Worm (Caenorhabditis elegans): ENCODE results near the gene ZK632.10.
A peak's percentile ranks its signal among the peaks of the same experiment; 100 is the strongest.

ZK632.10 gene

ce11 chrIII:9827163-9827951 lies at the start of gene ZK632.10, which contains the start of gene ZK632.11:
Gene ZK632.10, minus strand, starts transcription at chrIII:9827722.
Gene ZK632.11, plus strand, starts transcription at chrIII:9827915.
- peak; percentile 9 for TF ChIP-seq nhr-237 (tag; optimal IDR thresholded peaks at IDR 0.05)
- no peak for TF ChIP-seq mls-2 (tag; optimal IDR thresholded peaks at IDR 0.05)
- peak; percentile 4 for TF ChIP-seq mep-1 (tag; optimal IDR thresholded peaks at IDR 0.05)
- no peak for TF ChIP-seq cnd-1 (tag; optimal IDR thresholded peaks at IDR 0.05)
- TF ChIP-seq lsy-2 (tag; optimal IDR thresholded peaks at IDR 0.05): peak; percentile 96
- TF ChIP-seq zip-8 (tag; optimal IDR thresholded peaks at IDR 0.05): peak; percentile 38
- peak; percentile 61 for TF ChIP-seq ces-1 (GFP tag; optimal IDR thresholded peaks at IDR 0.05)
- peak; percentile 76 for TF ChIP-seq pha-4 (tag; optimal IDR thresholded peaks at IDR 0.05)

- no peak for TF ChIP-seq ceh-43 (GFP tag; optimal IDR thresholded peaks at IDR 0.05)
Observed at ce11 chrIII:9876951-9877350, 49.4 kb upstream of the ZK632.10 start, which contains the start of gene ZK757.10. Gene ZK757.10, plus strand, starts transcription at chrIII:9877251.

DNA sequence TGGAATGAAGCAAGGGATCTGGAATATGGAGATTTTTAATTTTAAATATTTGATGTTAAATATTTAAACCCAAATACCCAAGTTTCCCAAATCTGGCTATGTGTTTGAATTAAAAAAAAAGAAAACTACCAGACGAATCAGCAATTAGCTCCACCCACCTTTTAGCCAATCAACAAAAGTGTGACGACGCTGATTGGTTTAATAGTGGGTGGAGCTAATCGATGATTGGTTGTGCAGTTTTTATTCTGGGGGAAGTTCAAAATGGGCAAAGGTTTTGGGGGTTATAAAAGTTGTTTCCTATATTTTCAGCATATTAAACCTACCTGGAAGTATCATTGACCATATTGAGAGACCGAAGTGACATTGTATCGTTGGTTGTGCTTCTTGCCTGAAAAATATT lies 47.0 kb upstream of the ZK632.10 start:
- TF ChIP-seq ceh-43 (GFP tag; optimal IDR thresholded peaks at IDR 0.05) (no peak), unc-39 (tag; optimal IDR thresholded peaks at IDR 0.05) (no peak), nhr-76 (tag; optimal IDR thresholded peaks at IDR 0.05) (no peak), lin-32 (GFP tag; optimal IDR thresholded peaks at IDR 0.05) (no peak), mep-1 (tag; optimal IDR thresholded peaks at IDR 0.05) (no peak), nhr-12 (tag; optimal IDR thresholded peaks at IDR 0.05) (no peak), drap-1 (GFP tag; optimal IDR thresholded peaks at IDR 0.05) (no peak), hlh-1 (tag; optimal IDR thresholded peaks at IDR 0.05) (no peak), pha-4 (tag; optimal IDR thresholded peaks at IDR 0.05) (no peak), nhr-237 (tag; optimal IDR thresholded peaks at IDR 0.05) (no peak), M03D4.4 (tag; optimal IDR thresholded peaks at IDR 0.05) (no peak), unc-120 (tag; optimal IDR thresholded peaks at IDR 0.05; ENCODE audit: poor library complexity, severe bottlenecking) (no peak), lin-13 (tag; optimal IDR thresholded peaks at IDR 0.05) (no peak), mls-2 (tag; optimal IDR thresholded peaks at IDR 0.05) (no peak), unc-62 (GFP tag; optimal IDR thresholded peaks at IDR 0.05) (no peak), mab-5 (tag; optimal IDR thresholded peaks at IDR 0.05) (no peak)

ce11 chrIII:9871032-9871431 lies 43.5 kb upstream of the ZK632.10 start, which contains the start of gene ZK757.1:
Gene ZK757.1, minus strand, starts transcription at chrIII:9871132.
- no peak for TF ChIP-seq ztf-11 (tag; optimal IDR thresholded peaks at IDR 0.05)
- TF ChIP-seq ceh-39 (tag; optimal IDR thresholded peaks at IDR 0.05): no peak
- TF ChIP-seq M03D4.4 (tag; optimal IDR thresholded peaks at IDR 0.05): no peak
- TF ChIP-seq unc-120 (tag; optimal IDR thresholded peaks at IDR 0.05; ENCODE audit: poor library complexity, severe bottlenecking): no peak
- TF ChIP-seq mls-2 (tag; optimal IDR thresholded peaks at IDR 0.05): no peak
- no peak for TF ChIP-seq elt-3 (tag; optimal IDR thresholded peaks at IDR 0.05)
- no peak for TF ChIP-seq flh-1 (GFP tag; optimal IDR thresholded peaks at IDR 0.05)
- TF ChIP-seq lin-32 (GFP tag; optimal IDR thresholded peaks at IDR 0.05): no peak
- no peak for TF ChIP-seq tbx-8 (GFP tag; optimal IDR thresholded peaks at IDR 0.05)
- no peak for TF ChIP-seq cnd-1 (tag; optimal IDR thresholded peaks at IDR 0.05)
- TF ChIP-seq ces-1 (GFP tag; optimal IDR thresholded peaks at IDR 0.05): no peak
- TF ChIP-seq mab-5 (tag; optimal IDR thresholded peaks at IDR 0.05): no peak

- TF ChIP-seq mab-5 (tag; optimal IDR thresholded peaks at IDR 0.05) (peak; percentile 26), ceh-83 (GFP tag; optimal IDR thresholded peaks at IDR 0.05) (peak; percentile 9), lsy-2 (tag; optimal IDR thresholded peaks at IDR 0.05) (peak; percentile 48), sptf-1 (tag; optimal IDR thresholded peaks at IDR 0.05) (peak; percentile 25), lin-13 (tag; optimal IDR thresholded peaks at IDR 0.05) (peak; percentile 6), nhr-28 (tag; optimal IDR thresholded peaks at IDR 0.05) (no peak), nhr-237 (tag; optimal IDR thresholded peaks at IDR 0.05) (no peak), mep-1 (tag; optimal IDR thresholded peaks at IDR 0.05) (peak; percentile 52), unc-62 (GFP tag; optimal IDR thresholded peaks at IDR 0.05) (no peak)
Observed at ce11 chrIII:9867780-9868503, 40.4 kb upstream of the ZK632.10 start, which contains the start of gene dhhc-4. Gene dhhc-4, minus strand, starts transcription at chrIII:9867792.

Data from whole organism, mixed stage, embryonic.